Worm (Caenorhabditis elegans) whole organism, L1 larva: Measurements from ENCODE around the gene F43C11.11.

Experiments used
- F16B12.6 ChIP-seq: fragments of 150-350 bp; optimal IDR thresholded peaks from 2 replicates; lab custom pipeline; 2014; ENCODE audit warnings: missing biosample characterization, missing genetic modification characterization
- alr-1 ChIP-seq: fragments of 200-800 bp; sonication (Bioruptor generic); optimal IDR thresholded peaks from 2 replicates; lab custom pipeline; 2018; ENCODE audit warnings: borderline replicate concordance, mild to moderate bottlenecking, missing genetic modification characterization, missing compliant biosample characterization
- efl-1 ChIP-seq, 4 experiments: fragments of 150-350 bp; optimal IDR thresholded peaks in 3 of 4; peaks in 1 of 4; 1 replicate in 1 of 4; 2 replicates in 3 of 4; lab custom pipeline; 2014; ENCODE audit warnings: missing biosample characterization in 2 of 4, missing genetic modification characterization in 2 of 4, missing genetic modification reagents in 2 of 4
- elt-2 ChIP-seq: sonication (generic microtip); optimal IDR thresholded peaks from 2 replicates; lab custom pipeline; 2016; ENCODE audit warnings: missing genetic modification characterization, mild to moderate bottlenecking, inconsistent platforms, missing compliant biosample characterization, missing genetic modification reagents
- lin-35 ChIP-seq, 2 experiments: fragments of 150-350 bp; optimal IDR thresholded peaks; 2 replicates each; lab custom pipeline; 2014; ENCODE audit warnings: missing biosample characterization in 2 of 2, missing genetic modification characterization in 2 of 2, missing genetic modification reagents in 2 of 2
- mab-9 ChIP-seq: fragments of 200-800 bp; sonication (Bioruptor generic); IDR thresholded peaks from 2 replicates; pipeline ENCODE4 v1.3.6; 2022; ENCODE audit warnings: missing genetic modification reagents, missing genetic modification characterization, missing compliant biosample characterization
- mef-2 ChIP-seq: fragments of 150-350 bp; optimal IDR thresholded peaks from 2 replicates; lab custom pipeline; 2014; ENCODE audit warnings: missing biosample characterization, missing genetic modification characterization
- nhr-12 ChIP-seq: sonication (generic microtip); optimal IDR thresholded peaks from 2 replicates; lab custom pipeline; 2017; ENCODE audit warnings: missing biosample characterization, missing genetic modification characterization
- nhr-19 ChIP-seq: fragments of 200-800 bp; sonication (Bioruptor generic); conservative IDR thresholded peaks from 2 replicates; pipeline ENCODE4 v1.3.6; 2022; ENCODE audit warnings: missing genetic modification characterization, missing compliant biosample characterization
- nhr-20 ChIP-seq: sonication (generic microtip); optimal IDR thresholded peaks from 2 replicates; lab custom pipeline; 2016; ENCODE audit warnings: mild to moderate bottlenecking, missing genetic modification characterization, missing compliant biosample characterization
- nhr-28 ChIP-seq: fragments of 150-350 bp; optimal IDR thresholded peaks from 2 replicates; lab custom pipeline; 2014; ENCODE audit warnings: missing biosample characterization, missing genetic modification characterization
- nhr-71 ChIP-seq: sonication (generic microtip); optimal IDR thresholded peaks from 2 replicates; lab custom pipeline; 2016; ENCODE audit warnings: mild to moderate bottlenecking, missing genetic modification characterization, moderate library complexity, missing compliant biosample characterization
- nhr-85 ChIP-seq: sonication (generic microtip); peaks from one replicate; lab custom pipeline; 2016; ENCODE audit warnings: missing genetic modification characterization, inconsistent platforms, missing compliant biosample characterization
- pqm-1 ChIP-seq: sonication (generic microtip); optimal IDR thresholded peaks from 3 replicates; lab custom pipeline; 2017; ENCODE audit warnings: missing biosample characterization, missing genetic modification characterization
- rnt-1 ChIP-seq: sonication (generic microtip); optimal IDR thresholded peaks from 2 replicates; lab custom pipeline; 2016; ENCODE audit warnings: mild to moderate bottlenecking, missing genetic modification characterization, moderate library complexity, missing compliant biosample characterization
- sox-4 ChIP-seq: sonication (generic microtip); optimal IDR thresholded peaks from 2 replicates; lab custom pipeline; 2016; ENCODE audit warnings: missing genetic modification characterization, missing compliant biosample characterization
- tbx-2 ChIP-seq: sonication (generic microtip); optimal IDR thresholded peaks from 2 replicates; lab custom pipeline; 2016; ENCODE audit warnings: missing genetic modification characterization, missing compliant biosample characterization
- tlp-1 ChIP-seq: fragments of 150-350 bp; optimal IDR thresholded peaks from 2 replicates; lab custom pipeline; 2014; ENCODE audit warnings: missing biosample characterization, missing genetic modification characterization

Gene F43C11.11

ce11 chrII:2336177-2336576 lies 27.4 kb downstream of the F43C11.11 start:
- TF ChIP-seq nhr-71 (tag; lab: Kevin White, UChicago): no peak

ce11 chrII:2335572-2335971 lies 28.0 kb downstream of the F43C11.11 start, which contains the start of gene F43C11.7:
Gene F43C11.7, plus strand, starts transcription at chrII:2335897.
- TF ChIP-seq nhr-71 (tag; lab: Kevin White, UChicago) (peak; percentile 9), lin-35 (GFP tag; optimal IDR thresholded peaks at IDR 0.05; lab: Kevin White, UChicago) (peak in 1 of 2 experiments; percentile 20), elt-2 (tag; lab: Kevin White, UChicago) (peak; percentile 73), efl-1 (optimal IDR thresholded peaks at IDR 0.05; lab: Kevin White, UChicago) (no peak), efl-1 (GFP tag; optimal IDR thresholded peaks at IDR 0.05 in 1 of 2; lab: Kevin White, UChicago) (peak in 1 of 2 experiments; percentile 71), nhr-20 (tag; lab: Kevin White, UChicago) (peak; percentile 30), mab-9 (GFP tag; lab: Robert Waterston, UW) (no peak)

ce11 chrII:2332220-2332619 lies 31.4 kb downstream of the F43C11.11 start, which contains the start of gene F43C11.8:
Gene F43C11.8, plus strand, starts transcription at chrII:2332520.
- TF ChIP-seq tbx-2 (tag; lab: Kevin White, UChicago): no peak
- TF ChIP-seq nhr-85: no peak
- no peak for TF ChIP-seq mef-2 (tag; lab: Kevin White, UChicago)

ce11 chrII:2330462-2330861 lies 33.1 kb downstream of the F43C11.11 start:
- TF ChIP-seq nhr-19 (GFP tag; lab: Robert Waterston, UW): no peak

ce11 chrII:2328963-2329442 lies 34.6 kb downstream of the F43C11.11 start, which contains the start of the genes ZK1240.8 and ZK1240.1:
Gene ZK1240.8, minus strand, starts transcription at chrII:2329063.
Gene ZK1240.1, plus strand, starts transcription at chrII:2329392.
- no peak for TF ChIP-seq rnt-1 (tag; lab: Kevin White, UChicago)
- peak; percentile 5 for TF ChIP-seq elt-2 (tag; lab: Kevin White, UChicago)

- TF ChIP-seq nhr-28 (no peak), efl-1 (optimal IDR thresholded peaks at IDR 0.05; lab: Kevin White, UChicago) (no peak), efl-1 (GFP tag; optimal IDR thresholded peaks at IDR 0.05 in 1 of 2; lab: Kevin White, UChicago) (peak in 1 of 2 experiments; percentile 25)
- TF ChIP-seq, all 84 proteins: peak for 1
Observed at ce11 chrII:2324956-2325355, 38.6 kb downstream of the F43C11.11 start, which contains the start of gene ZK1240.11. Gene ZK1240.11, plus strand, starts transcription at chrII:2325256.

ce11 chrII:2322857-2323518 lies 40.6 kb downstream of the F43C11.11 start, which contains the start of the genes ZK1240.6 and ZK1240.2:
Gene ZK1240.6, minus strand, starts transcription at chrII:2322907.
Gene ZK1240.2, plus strand, starts transcription at chrII:2323376.
- TF ChIP-seq sox-4 (no peak), tlp-1 (tag; lab: Kevin White, UChicago) (no peak), pqm-1 (peak; percentile 49), elt-2 (tag; lab: Kevin White, UChicago) (peak; percentile 74), alr-1 (tag; lab: Kevin White, UChicago) (no peak)

- no peak for TF ChIP-seq nhr-12 (tag; lab: Kevin White, UChicago)
- TF ChIP-seq sox-4: no peak
- peak; percentile 30 for TF ChIP-seq elt-2 (tag; lab: Kevin White, UChicago)
Observed at ce11 chrII:2320097-2320496, 43.5 kb downstream of the F43C11.11 start, which contains the start of gene ZK1240.3. Gene ZK1240.3, plus strand, starts transcription at chrII:2320334.

- no peak for TF ChIP-seq F16B12.6 (tag; lab: Kevin White, UChicago)
- no peak for TF ChIP-seq efl-1 (optimal IDR thresholded peaks at IDR 0.05; lab: Kevin White, UChicago)
- TF ChIP-seq efl-1 (GFP tag; optimal IDR thresholded peaks at IDR 0.05 in 1 of 2; lab: Kevin White, UChicago): peak in 1 of 2 experiments; percentile 79
- TF ChIP-seq elt-2 (tag; lab: Kevin White, UChicago): peak; percentile 35
Observed at ce11 chrII:2317883-2318357, 45.7 kb downstream of the F43C11.11 start, which contains the start of the genes ZK1240.5 and ZK1240.9. Gene ZK1240.5, minus strand, starts transcription at chrII:2317933. Gene ZK1240.9, plus strand, starts transcription at chrII:2318189.
